Worm (Caenorhabditis elegans) whole organism, L2 larva: Measurements from ENCODE around the gene btf-1.
A peak's percentile ranks its signal among the peaks of the same experiment; 100 is the strongest.

Experiments
- C34F6.9 ChIP-seq: fragments of 150-350 bp; optimal IDR thresholded peaks from 2 replicates; lab custom pipeline; 2014; ENCODE audit warnings: missing biosample characterization, missing genetic modification characterization
- F13H6.1 ChIP-seq: sonication (generic microtip); optimal IDR thresholded peaks from 2 replicates; lab custom pipeline; 2016; ENCODE audit warnings: missing genetic modification characterization, missing compliant biosample characterization
- R02D3.7 ChIP-seq: fragments of 150-350 bp; optimal IDR thresholded peaks from 2 replicates; lab custom pipeline; 2014; ENCODE audit warnings: missing biosample characterization, missing genetic modification characterization
- Y55F3AM.14 ChIP-seq: fragments of 200-800 bp; sonication (Bioruptor generic); optimal IDR thresholded peaks from 2 replicates; lab custom pipeline; 2018; ENCODE audit warnings: mild to moderate bottlenecking, missing genetic modification characterization, missing compliant biosample characterization
- ZK546.5 ChIP-seq: sonication (generic microtip); optimal IDR thresholded peaks from 2 replicates; lab custom pipeline; 2017; ENCODE audit warnings: missing biosample characterization, missing genetic modification characterization
- alr-1 ChIP-seq: fragments of 150-350 bp; optimal IDR thresholded peaks from 2 replicates; lab custom pipeline; 2014; ENCODE audit warnings: missing biosample characterization, missing genetic modification characterization
- aly-2 ChIP-seq: fragments of 150-350 bp; optimal IDR thresholded peaks from 2 replicates; lab custom pipeline; 2014; ENCODE audit warnings: missing biosample characterization, missing genetic modification characterization
- ama-1 ChIP-seq: fragments of 150-350 bp; optimal IDR thresholded peaks from 2 replicates; lab custom pipeline; 2018; ENCODE audit warnings: inconsistent platforms
- blmp-1 ChIP-seq: sonication (generic microtip); optimal IDR thresholded peaks from 2 replicates; lab custom pipeline; 2017; ENCODE audit warnings: missing genetic modification characterization, mild to moderate bottlenecking, missing compliant biosample characterization, antibody characterized with exemption, moderate library complexity; ENCODE audit not compliant: insufficient read depth
- ceh-16 ChIP-seq: fragments of 150-350 bp; optimal IDR thresholded peaks from 2 replicates; lab custom pipeline; 2014; ENCODE audit warnings: missing biosample characterization, missing genetic modification characterization
- ceh-82 ChIP-seq: fragments of 150-350 bp; optimal IDR thresholded peaks from 2 replicates; lab custom pipeline; 2014; ENCODE audit warnings: missing biosample characterization, missing genetic modification characterization
- crh-2 ChIP-seq: sonication (generic microtip); optimal IDR thresholded peaks from 2 replicates; lab custom pipeline; 2017; ENCODE audit warnings: missing biosample characterization, missing genetic modification characterization
- dmd-4 ChIP-seq: sonication (generic microtip); optimal IDR thresholded peaks from 2 replicates; lab custom pipeline; 2017; ENCODE audit warnings: missing biosample characterization, missing genetic modification characterization
- egl-27 ChIP-seq: sonication (generic microtip); optimal IDR thresholded peaks from 3 replicates; lab custom pipeline; 2017; ENCODE audit warnings: missing biosample characterization, missing genetic modification reagents, missing genetic modification characterization
- elt-1 ChIP-seq: fragments of 150-350 bp; optimal IDR thresholded peaks from 2 replicates; lab custom pipeline; 2014; ENCODE audit warnings: missing biosample characterization, missing genetic modification characterization
- elt-3 ChIP-seq: sonication (generic microtip); optimal IDR thresholded peaks from 2 replicates; lab custom pipeline; 2017; ENCODE audit warnings: missing biosample characterization, missing genetic modification characterization
- fos-1 ChIP-seq: fragments of 150-350 bp; optimal IDR thresholded peaks from 2 replicates; lab custom pipeline; 2014; ENCODE audit warnings: missing biosample characterization, missing genetic modification characterization
- gmeb-1 ChIP-seq: fragments of 150-350 bp; optimal IDR thresholded peaks from 2 replicates; lab custom pipeline; 2014; ENCODE audit warnings: missing biosample characterization, missing genetic modification characterization
- lin-11 ChIP-seq: fragments of 150-350 bp; sonication (generic microtip); optimal IDR thresholded peaks from 2 replicates; lab custom pipeline; 2014; ENCODE audit warnings: missing biosample characterization, missing genetic modification characterization, inconsistent platforms, mixed read lengths
- lin-13 ChIP-seq: fragments of 150-350 bp; optimal IDR thresholded peaks from 2 replicates; lab custom pipeline; 2014; ENCODE audit warnings: missing biosample characterization, missing genetic modification reagents, missing genetic modification characterization
- lin-39 ChIP-seq: fragments of 150-350 bp; optimal IDR thresholded peaks from 2 replicates; lab custom pipeline; 2014; ENCODE audit warnings: missing biosample characterization, missing genetic modification reagents, missing genetic modification characterization
- lsy-2 ChIP-seq, 2 experiments: fragments of 150-350 bp in 1 of 2; sonication (generic microtip) in 1 of 2; optimal IDR thresholded peaks; 2 replicates each; lab custom pipeline; 2014 to 2017; ENCODE audit warnings: missing biosample characterization in 2 of 2, missing genetic modification characterization in 2 of 2
- mab-5 ChIP-seq: fragments of 150-350 bp; optimal IDR thresholded peaks from 2 replicates; lab custom pipeline; 2014; ENCODE audit warnings: missing biosample characterization, missing genetic modification characterization
- mbf-1 ChIP-seq: sonication (generic microtip); optimal IDR thresholded peaks from 2 replicates; lab custom pipeline; 2017; ENCODE audit warnings: missing biosample characterization, missing genetic modification characterization
- mdl-1 ChIP-seq, 2 experiments: fragments of 150-350 bp in 1 of 2; sonication (generic microtip) in 1 of 2; optimal IDR thresholded peaks; 2 replicates each; lab custom pipeline; 2017; ENCODE audit warnings: missing biosample characterization in 2 of 2, missing genetic modification characterization in 2 of 2
- nhr-10 ChIP-seq: sonication (generic microtip); optimal IDR thresholded peaks from 2 replicates; lab custom pipeline; 2017; ENCODE audit warnings: missing biosample characterization, missing genetic modification characterization
- nhr-11 ChIP-seq: fragments of 150-350 bp; optimal IDR thresholded peaks from 2 replicates; lab custom pipeline; 2014; ENCODE audit warnings: missing biosample characterization, missing genetic modification characterization
- nhr-12 ChIP-seq: fragments of 150-350 bp; optimal IDR thresholded peaks from 2 replicates; lab custom pipeline; 2014; ENCODE audit warnings: missing biosample characterization, missing genetic modification characterization
- nhr-129 ChIP-seq: fragments of 150-350 bp; optimal IDR thresholded peaks from 2 replicates; lab custom pipeline; 2014; ENCODE audit warnings: missing biosample characterization, missing genetic modification characterization
- nhr-21 ChIP-seq: fragments of 150-350 bp; optimal IDR thresholded peaks from 2 replicates; lab custom pipeline; 2014; ENCODE audit warnings: missing biosample characterization, missing genetic modification characterization
- nhr-23 ChIP-seq: fragments of 150-350 bp; optimal IDR thresholded peaks from 2 replicates; lab custom pipeline; 2014; ENCODE audit warnings: missing biosample characterization, missing genetic modification reagents, missing genetic modification characterization
- nhr-237 ChIP-seq: fragments of 150-350 bp; optimal IDR thresholded peaks from 2 replicates; lab custom pipeline; 2014; ENCODE audit warnings: missing biosample characterization, missing genetic modification characterization
- nhr-25 ChIP-seq: fragments of 150-350 bp; sonication (generic microtip); optimal IDR thresholded peaks from 3 replicates; lab custom pipeline; 2014; ENCODE audit warnings: missing biosample characterization, missing genetic modification characterization
- nhr-6 ChIP-seq: fragments of 150-350 bp; optimal IDR thresholded peaks from 2 replicates; lab custom pipeline; 2014; ENCODE audit warnings: missing biosample characterization, missing genetic modification characterization
- nhr-77 ChIP-seq: fragments of 150-350 bp; optimal IDR thresholded peaks from 2 replicates; lab custom pipeline; 2014; ENCODE audit warnings: missing biosample characterization, missing genetic modification characterization
- peb-1 ChIP-seq: fragments of 150-350 bp; optimal IDR thresholded peaks from 2 replicates; lab custom pipeline; 2014; ENCODE audit warnings: missing biosample characterization, missing genetic modification characterization
- sem-4 ChIP-seq: fragments of 150-350 bp; optimal IDR thresholded peaks from 2 replicates; lab custom pipeline; 2014; ENCODE audit warnings: missing biosample characterization, missing genetic modification reagents, missing genetic modification characterization
- skn-1 ChIP-seq: sonication (generic microtip); optimal IDR thresholded peaks from 2 replicates; lab custom pipeline; 2017; ENCODE audit warnings: missing biosample characterization, missing genetic modification characterization
- sma-3 ChIP-seq: sonication (generic microtip); optimal IDR thresholded peaks from 2 replicates; lab custom pipeline; 2016; ENCODE audit warnings: missing genetic modification reagents, missing genetic modification characterization, missing compliant biosample characterization
- sma-9 ChIP-seq, 2 experiments: fragments of 150-350 bp in 1 of 2; sonication (generic microtip) in 1 of 2; optimal IDR thresholded peaks; 2 replicates each; lab custom pipeline; 2014 to 2016; ENCODE audit warnings: missing genetic modification characterization in 2 of 2, mild to moderate bottlenecking in 1 of 2, missing biosample characterization in 1 of 2, missing compliant biosample characterization in 1 of 2, missing genetic modification reagents in 1 of 2, moderate library complexity in 1 of 2
- snpc-4 ChIP-seq: fragments of 150-350 bp; optimal IDR thresholded peaks from 2 replicates; lab custom pipeline; 2014; ENCODE audit warnings: missing biosample characterization, missing genetic modification characterization
- unc-39 ChIP-seq: fragments of 150-350 bp; optimal IDR thresholded peaks from 2 replicates; lab custom pipeline; 2014; ENCODE audit warnings: missing biosample characterization, missing genetic modification characterization
- unc-55 ChIP-seq: fragments of 150-350 bp; sonication (generic microtip); optimal IDR thresholded peaks from 3 replicates; lab custom pipeline; 2014; ENCODE audit warnings: missing biosample characterization, missing genetic modification reagents, missing genetic modification characterization
- unc-62 ChIP-seq: fragments of 150-350 bp; optimal IDR thresholded peaks from 2 replicates; lab custom pipeline; 2014; ENCODE audit warnings: missing biosample characterization, missing genetic modification reagents, missing genetic modification characterization
- zag-1 ChIP-seq: fragments of 150-350 bp; optimal IDR thresholded peaks from 2 replicates; lab custom pipeline; 2014; ENCODE audit warnings: missing biosample characterization, missing genetic modification characterization
- ztf-1 ChIP-seq: fragments of 200-800 bp; sonication (Bioruptor generic); conservative IDR thresholded peaks from 2 replicates; pipeline ENCODE4 v1.3.6; 2022; ENCODE audit warnings: missing genetic modification characterization, missing compliant biosample characterization
- ztf-11 ChIP-seq: sonication (generic microtip); optimal IDR thresholded peaks from 2 replicates; lab custom pipeline; 2017; ENCODE audit warnings: missing biosample characterization, missing genetic modification characterization
- ztf-4 ChIP-seq: fragments of 150-350 bp; optimal IDR thresholded peaks from 2 replicates; lab custom pipeline; 2014; ENCODE audit warnings: missing biosample characterization, missing genetic modification characterization

btf-1 gene

DNA sequence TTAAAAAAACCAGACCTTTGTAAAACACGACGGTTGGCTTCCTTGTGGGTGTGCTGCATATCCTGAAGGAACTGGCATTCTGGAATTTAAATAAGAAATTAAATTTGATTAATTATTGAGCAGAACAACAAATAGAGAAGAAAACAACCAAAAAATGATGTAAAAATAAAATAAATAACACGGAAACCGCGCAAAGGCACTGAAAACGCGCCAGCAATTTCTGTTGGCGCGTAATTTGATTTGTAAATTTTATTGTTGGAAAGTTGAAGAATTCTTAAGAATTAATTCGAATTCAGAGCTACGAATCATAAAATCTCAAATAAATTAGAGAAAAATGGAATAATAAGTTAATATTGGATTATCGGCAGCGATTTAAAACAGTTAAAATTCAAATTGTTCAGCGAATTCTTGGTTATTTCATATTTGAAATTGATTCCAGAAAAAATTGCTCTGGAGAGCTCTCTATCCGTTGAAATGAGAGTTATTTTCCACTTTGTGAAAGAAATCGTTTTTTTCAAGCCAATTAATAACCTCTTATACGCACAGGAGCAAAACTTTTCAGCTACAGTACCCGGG, 38.0 kb downstream of the btf-1 start, which contains the start of gene romo-1:
TSS of gene romo-1 (minus strand) at position 79 of the 576 bp plus-strand sequence.
- peak; percentile 75 for TF ChIP-seq sma-3 (GFP tag; lab: Kevin White, UChicago)
- peak; percentile 65 for TF ChIP-seq sem-4 (tag; lab: Kevin White, UChicago)
- TF ChIP-seq fos-1 (tag; lab: Kevin White, UChicago), result peak; percentile 40
- TF ChIP-seq unc-39 (tag; lab: Kevin White, UChicago), result no peak
- TF ChIP-seq ZK546.5 (tag; lab: Kevin White, UChicago), result peak; percentile 1
- peak; percentile 66 for TF ChIP-seq F13H6.1
- no peak for TF ChIP-seq mbf-1
- TF ChIP-seq dmd-4 (tag; lab: Kevin White, UChicago), result no peak
- peak; percentile 2 for TF ChIP-seq blmp-1 (tag; lab: Kevin White, UChicago)
- TF ChIP-seq ztf-11 (tag; lab: Kevin White, UChicago), result no peak
- TF ChIP-seq mdl-1 (tag; optimal IDR thresholded peaks at IDR 0.05; lab: Kevin White, UChicago), result no peak
- TF ChIP-seq ztf-1 (GFP tag; lab: Robert Waterston, UW), result no peak
- peak; percentile 64 for TF ChIP-seq lin-13 (GFP tag; lab: Kevin White, UChicago)
- no peak for TF ChIP-seq unc-62 (GFP tag; lab: Kevin White, UChicago)
- TF ChIP-seq ztf-4 (tag; lab: Kevin White, UChicago), result peak; percentile 22
- TF ChIP-seq sma-9 (GFP tag; optimal IDR thresholded peaks at IDR 0.05; lab: Kevin White, UChicago), result peak; percentile 85
- no peak for TF ChIP-seq sma-9 (tag; optimal IDR thresholded peaks at IDR 0.05; lab: Kevin White, UChicago)
- TF ChIP-seq nhr-129, result peak; percentile 41
- TF ChIP-seq lin-39, result no peak
- TF ChIP-seq elt-3 (tag; lab: Kevin White, UChicago), result no peak
- TF ChIP-seq nhr-11 (tag; lab: Kevin White, UChicago), result no peak
- TF ChIP-seq Y55F3AM.14 (GFP tag; lab: Kevin White, UChicago), result no peak
- TF ChIP-seq nhr-10 (tag; lab: Kevin White, UChicago), result no peak
- peak; percentile 49 for TF ChIP-seq nhr-6 (tag; lab: Kevin White, UChicago)
- TF ChIP-seq alr-1 (tag; lab: Kevin White, UChicago), result no peak
- no peak for TF ChIP-seq nhr-77 (tag; lab: Kevin White, UChicago)
- no peak for TF ChIP-seq nhr-237
- no peak for TF ChIP-seq peb-1 (tag; lab: Kevin White, UChicago)
- peak; percentile 70 to 91 for TF ChIP-seq lsy-2 (tag; optimal IDR thresholded peaks at IDR 0.05; lab: Kevin White, UChicago)
- TF ChIP-seq aly-2 (tag; lab: Kevin White, UChicago), result no peak
- TF ChIP-seq gmeb-1 (tag; lab: Kevin White, UChicago), result peak; percentile 95
- no peak for TF ChIP-seq ceh-82
- no peak for TF ChIP-seq nhr-23 (tag; lab: Kevin White, UChicago)
- TF ChIP-seq ceh-16, result no peak
- TF ChIP-seq ama-1 (lab: Kevin White, UChicago), result no peak
- peak; percentile 19 for TF ChIP-seq R02D3.7 (tag; lab: Kevin White, UChicago)
- TF ChIP-seq mab-5 (tag; lab: Kevin White, UChicago), result no peak
- TF ChIP-seq egl-27 (tag; lab: Kevin White, UChicago), result no peak
- peak; percentile 90 for TF ChIP-seq unc-55
- TF ChIP-seq elt-1 (tag; lab: Kevin White, UChicago), result no peak
- TF ChIP-seq C34F6.9 (tag; lab: Kevin White, UChicago), result peak; percentile 88
- TF ChIP-seq crh-2 (tag; lab: Kevin White, UChicago), result peak; percentile 86
- peak; percentile 64 for TF ChIP-seq snpc-4 (tag; lab: Kevin White, UChicago)
- no peak for TF ChIP-seq skn-1 (tag; lab: Kevin White, UChicago)
- no peak for TF ChIP-seq nhr-21 (tag; lab: Kevin White, UChicago)
- TF ChIP-seq nhr-12 (tag; lab: Kevin White, UChicago), result no peak
- TF ChIP-seq zag-1 (tag; lab: Kevin White, UChicago), result no peak
- TF ChIP-seq nhr-25 (tag; lab: Kevin White, UChicago), result peak; percentile 56
- TF ChIP-seq lin-11 (tag; lab: Kevin White, UChicago), result peak; percentile 36
